Worm (Caenorhabditis elegans): ENCODE data around the gene C08F11.10.

DNA sequence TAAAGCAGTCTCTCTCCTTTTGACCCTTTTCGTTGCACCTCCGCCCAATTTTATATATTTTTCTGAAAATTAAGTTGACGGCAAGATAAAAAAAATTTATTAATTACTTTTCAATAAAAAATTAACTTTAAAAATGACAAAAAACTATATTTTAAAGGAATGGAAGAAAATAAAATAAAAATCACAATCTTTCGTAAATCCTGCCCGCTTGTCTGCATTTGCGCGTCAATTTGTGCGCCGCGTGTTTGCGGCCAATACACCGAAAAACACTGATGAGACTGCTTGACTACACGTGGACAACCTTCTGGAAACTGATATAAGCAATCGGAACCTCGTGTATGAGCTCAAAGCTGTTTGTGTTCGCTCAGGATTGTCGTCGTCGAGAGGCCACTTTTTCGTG is 12.1 kb downstream of the C08F11.10 start, which contains the start of gene C08F11.7:
- TF ChIP-seq rbr-2 (tag; optimal IDR thresholded peaks at IDR 0.05) (no peak), dpl-1 (GFP tag; optimal IDR thresholded peaks at IDR 0.05) (no peak), aha-1 (tag) (no peak), fkh-10 (GFP tag; optimal IDR thresholded peaks at IDR 0.05) (no peak), unc-39 (tag; optimal IDR thresholded peaks at IDR 0.05) (no peak), nhr-237 (tag; optimal IDR thresholded peaks at IDR 0.05) (no peak), lsy-2 (tag; optimal IDR thresholded peaks at IDR 0.05) (no peak), mdl-1 (tag; optimal IDR thresholded peaks at IDR 0.05) (no peak), nhr-28 (tag; optimal IDR thresholded peaks at IDR 0.05) (no peak), daf-12 (tag; optimal IDR thresholded peaks at IDR 0.05) (no peak), ceh-82 (tag; optimal IDR thresholded peaks at IDR 0.05) (no peak), spr-1 (tag; optimal IDR thresholded peaks at IDR 0.05) (no peak), nhr-76 (tag; optimal IDR thresholded peaks at IDR 0.05) (no peak), hlh-30 (tag; optimal IDR thresholded peaks at IDR 0.05; ENCODE audit: insufficient read depth) (no peak)

Measured in whole organism, L4 larva.